Worm (Caenorhabditis elegans) whole organism, early embryonic: ENCODE data around the gene T24E12.2.

ENCODE experiments used
- ama-1 ChIP-seq: fragments of 150-350 bp; optimal IDR thresholded peaks from 2 replicates; lab custom pipeline; 2014
- ceh-13 ChIP-seq: fragments of 200-800 bp; sonication (Bioruptor generic); optimal IDR thresholded peaks from 2 replicates; lab custom pipeline; 2018; ENCODE audit warnings: mild to moderate bottlenecking, missing genetic modification characterization, missing compliant biosample characterization
- ets-7 ChIP-seq: sonication (generic microtip); optimal IDR thresholded peaks from 2 replicates; lab custom pipeline; 2016; ENCODE audit warnings: missing genotype, missing genetic modification characterization, missing compliant biosample characterization
- hmbx-1 ChIP-seq: sonication (generic microtip); optimal IDR thresholded peaks from 2 replicates; lab custom pipeline; 2016; ENCODE audit warnings: mild to moderate bottlenecking, missing genetic modification characterization, missing compliant biosample characterization
- pes-1 ChIP-seq: fragments of 200-800 bp; sonication (Bioruptor generic); IDR thresholded peaks from 2 replicates; pipeline ENCODE4 v1.3.6; 2022; ENCODE audit warnings: missing genetic modification reagents, missing genetic modification characterization, missing compliant biosample characterization
- scrt-1 ChIP-seq: fragments of 200-800 bp; sonication (Bioruptor generic); IDR thresholded peaks from 2 replicates; pipeline ENCODE4 v1.3.6; 2022; ENCODE audit warnings: missing genetic modification characterization, missing compliant biosample characterization
- tbx-11 ChIP-seq: fragments of 200-800 bp; sonication (Bioruptor generic); IDR thresholded peaks from 2 replicates; pipeline ENCODE4 v1.3.6; 2022; ENCODE audit warnings: missing genetic modification characterization, missing compliant biosample characterization
- tbx-37 ChIP-seq: fragments of 200-800 bp; sonication (Bioruptor generic); conservative IDR thresholded peaks from 2 replicates; pipeline ENCODE4 v1.3.6; 2022; ENCODE audit warnings: missing genetic modification reagents, missing genetic modification characterization, missing compliant biosample characterization
- tra-4 ChIP-seq: sonication (generic microtip); optimal IDR thresholded peaks from 2 replicates; lab custom pipeline; 2017; ENCODE audit warnings: missing genetic modification characterization, missing compliant biosample characterization

- TF ChIP-seq tbx-11 (GFP tag; lab: Robert Waterston, UW) = no peak
- no peak for TF ChIP-seq tbx-37
- TF ChIP-seq ama-1 (lab: Kevin White, UChicago) = no peak
- TF ChIP-seq scrt-1 (GFP tag; lab: Robert Waterston, UW) = no peak
- TF ChIP-seq ceh-13 (GFP tag; lab: Kevin White, UChicago) = no peak
- TF ChIP-seq pes-1 (GFP tag; lab: Robert Waterston, UW) = no peak
- no peak for TF ChIP-seq ets-7
- no peak for TF ChIP-seq hmbx-1
- TF ChIP-seq tra-4 = no peak
Measured at ce11 chrII:3785756-3786155, 3.0 kb downstream of the T24E12.2 start.
